Fruit fly (Drosophila melanogaster): ENCODE data around the gene DopEcR.

Gene DopEcR

dm6 chr3L:4397874-4398273 is 17.7 kb upstream of the DopEcR start:
- TF ChIP-seq psq (optimal IDR thresholded peaks at IDR 0.05) = no peak
- no peak for TF ChIP-seq ttk (optimal IDR thresholded peaks at IDR 0.05)
- TF ChIP-seq h (optimal IDR thresholded peaks at IDR 0.05) = no peak
- no peak for TF ChIP-seq Sin3A (optimal IDR thresholded peaks at IDR 0.05)
- no peak for TF ChIP-seq Myc (optimal IDR thresholded peaks at IDR 0.05)
- no peak for TF ChIP-seq insv (optimal IDR thresholded peaks at IDR 0.05)

DNA sequence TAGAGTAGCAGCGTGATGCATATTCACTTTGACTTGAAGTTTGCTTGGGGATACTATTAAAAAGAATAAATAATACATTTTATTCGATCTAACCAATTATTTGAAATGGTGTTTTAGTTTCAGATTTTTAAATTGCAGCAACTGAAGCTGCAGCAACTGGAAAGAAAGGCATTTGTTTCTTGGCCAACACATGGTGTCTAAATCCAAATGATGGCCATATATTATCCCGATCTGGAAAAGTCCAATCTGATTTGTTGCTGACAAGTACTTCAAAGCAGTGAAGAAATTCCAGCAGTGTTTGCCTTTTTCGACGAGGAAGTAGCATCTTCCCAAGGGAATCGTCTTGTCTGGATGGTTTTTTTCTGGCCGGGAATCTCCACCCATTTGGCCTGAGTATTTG is 16.9 kb upstream of the DopEcR start:
- no peak for TF ChIP-seq Sin3A (optimal IDR thresholded peaks at IDR 0.05)
- TF ChIP-seq Myc (optimal IDR thresholded peaks at IDR 0.05) = no peak
- TF ChIP-seq insv (optimal IDR thresholded peaks at IDR 0.05) = no peak
- no peak for TF ChIP-seq psq (optimal IDR thresholded peaks at IDR 0.05)
- no peak for TF ChIP-seq h (optimal IDR thresholded peaks at IDR 0.05)
- TF ChIP-seq ttk (optimal IDR thresholded peaks at IDR 0.05) = no peak

DNA sequence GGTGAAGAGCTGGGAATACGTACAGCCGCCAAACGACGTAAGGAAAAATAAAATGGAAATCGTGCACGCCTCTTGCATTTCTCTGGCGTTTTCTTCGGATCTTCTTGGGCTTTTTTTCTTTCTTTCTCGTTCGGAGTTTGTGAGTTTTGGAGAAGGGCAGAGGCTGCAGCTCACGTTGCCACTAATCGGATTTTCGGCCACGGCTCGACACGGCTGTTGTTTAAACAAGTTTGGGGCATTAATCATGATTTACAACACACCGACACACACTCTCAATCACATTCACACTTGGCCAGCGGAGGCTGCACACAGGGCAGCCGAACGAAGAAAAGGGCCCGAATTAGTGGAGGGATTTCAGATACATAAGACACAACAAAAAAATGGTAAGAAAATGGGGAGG is 16.2 kb upstream of the DopEcR start:
- TF ChIP-seq psq (optimal IDR thresholded peaks at IDR 0.05) = no peak
- no peak for TF ChIP-seq h (optimal IDR thresholded peaks at IDR 0.05)
- no peak for TF ChIP-seq ttk (optimal IDR thresholded peaks at IDR 0.05)
- no peak for TF ChIP-seq Myc (optimal IDR thresholded peaks at IDR 0.05)
- no peak for TF ChIP-seq insv (optimal IDR thresholded peaks at IDR 0.05)
- no peak for TF ChIP-seq Sin3A (optimal IDR thresholded peaks at IDR 0.05)

DNA sequence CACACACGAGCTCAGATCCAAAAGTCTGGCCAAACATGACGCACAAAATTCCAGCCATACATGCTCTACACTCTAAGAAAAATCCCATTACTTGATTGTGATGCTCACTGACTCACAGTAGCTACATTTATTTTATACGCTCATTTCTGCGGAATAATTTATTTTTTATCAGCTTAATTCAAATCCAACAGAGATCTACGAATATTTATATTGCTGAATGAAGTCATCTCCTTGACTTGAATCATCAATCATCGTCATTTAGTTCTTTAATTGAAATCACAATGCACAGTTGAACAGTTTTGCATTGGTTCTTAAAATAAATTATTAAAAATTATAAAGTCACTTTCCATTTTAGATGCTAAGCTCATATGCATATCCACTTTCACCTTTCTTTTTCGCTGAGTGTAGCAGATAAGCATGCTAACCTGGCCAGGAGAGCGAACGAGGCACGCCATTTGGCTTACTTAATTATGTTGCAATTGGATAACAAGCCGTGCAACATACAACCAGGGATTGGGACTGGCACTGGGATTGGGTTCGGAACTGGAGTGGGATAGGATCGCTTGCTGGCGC is 15.4 kb upstream of the DopEcR start:
- TF ChIP-seq h (optimal IDR thresholded peaks at IDR 0.05) (no peak), insv (optimal IDR thresholded peaks at IDR 0.05) (no peak)

- TF ChIP-seq ttk (optimal IDR thresholded peaks at IDR 0.05) (no peak), insv (optimal IDR thresholded peaks at IDR 0.05) (no peak), Sin3A (optimal IDR thresholded peaks at IDR 0.05) (no peak), psq (optimal IDR thresholded peaks at IDR 0.05) (no peak), Myc (optimal IDR thresholded peaks at IDR 0.05) (no peak), h (optimal IDR thresholded peaks at IDR 0.05) (no peak)
Measured at dm6 chr3L:4393642-4394041, 13.5 kb upstream of the DopEcR start.

- TF ChIP-seq psq (optimal IDR thresholded peaks at IDR 0.05) (no peak), insv (optimal IDR thresholded peaks at IDR 0.05) (no peak), ttk (optimal IDR thresholded peaks at IDR 0.05) (no peak), h (optimal IDR thresholded peaks at IDR 0.05) (no peak), Myc (optimal IDR thresholded peaks at IDR 0.05) (no peak), Sin3A (optimal IDR thresholded peaks at IDR 0.05) (no peak)
Measured at dm6 chr3L:4392851-4393250, 12.7 kb upstream of the DopEcR start.

DNA sequence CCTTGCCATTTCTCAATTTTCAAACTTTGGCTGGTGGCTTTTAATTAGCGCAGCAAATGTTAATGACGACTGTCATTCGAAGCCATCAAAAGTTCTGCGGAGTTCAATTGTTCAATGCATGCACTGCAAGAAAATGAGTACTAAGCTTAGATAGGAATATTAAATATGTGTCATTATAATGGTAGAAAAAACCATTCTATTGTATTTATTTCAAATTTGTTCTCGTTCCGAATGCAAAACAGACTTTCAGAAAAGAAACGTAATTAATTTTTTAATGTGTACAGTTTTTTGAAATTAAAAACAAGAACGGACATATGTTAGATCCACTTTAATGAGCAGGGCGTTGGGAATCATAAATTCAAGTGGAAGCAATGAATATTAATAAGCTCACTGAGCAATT is 8.9 kb upstream of the DopEcR start:
- no peak for TF ChIP-seq insv (optimal IDR thresholded peaks at IDR 0.05)
- no peak for TF ChIP-seq Sin3A (optimal IDR thresholded peaks at IDR 0.05)
- TF ChIP-seq Myc (optimal IDR thresholded peaks at IDR 0.05) = no peak
- no peak for TF ChIP-seq ttk (optimal IDR thresholded peaks at IDR 0.05)

dm6 chr3L:4388215-4388614 is 8.0 kb upstream of the DopEcR start:
- TF ChIP-seq ttk (optimal IDR thresholded peaks at IDR 0.05) (no peak), insv (optimal IDR thresholded peaks at IDR 0.05) (no peak), h (optimal IDR thresholded peaks at IDR 0.05) (no peak), psq (optimal IDR thresholded peaks at IDR 0.05) (no peak), Myc (optimal IDR thresholded peaks at IDR 0.05) (no peak), Sin3A (optimal IDR thresholded peaks at IDR 0.05) (no peak)

DNA sequence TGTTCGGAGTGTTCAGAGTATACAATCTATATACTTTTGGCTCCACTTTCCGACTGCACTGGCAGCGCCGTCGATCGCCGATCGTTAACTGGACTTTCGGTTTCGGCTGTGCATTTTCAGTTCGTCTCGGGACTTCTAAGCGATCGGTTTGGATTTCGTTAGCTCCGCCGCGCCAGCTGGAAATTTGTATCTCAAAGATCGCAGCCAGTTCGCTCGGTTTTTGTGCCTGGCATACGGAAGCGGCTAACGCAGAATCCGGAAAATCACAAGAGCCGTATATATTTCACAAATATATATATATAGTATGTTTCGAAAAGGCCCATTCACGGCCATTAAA is 4.1 kb upstream of the DopEcR start, which contains the start of gene slow:
TSS of gene slow (plus strand) at position 117 of the 337 bp plus-strand sequence.
- no peak for TF ChIP-seq ttk (optimal IDR thresholded peaks at IDR 0.05)
- TF ChIP-seq h (optimal IDR thresholded peaks at IDR 0.05) = no peak
- TF ChIP-seq Myc (optimal IDR thresholded peaks at IDR 0.05) = no peak
- TF ChIP-seq Sin3A (optimal IDR thresholded peaks at IDR 0.05) = no peak

- TF ChIP-seq h (optimal IDR thresholded peaks at IDR 0.05) (no peak), psq (optimal IDR thresholded peaks at IDR 0.05) (no peak), Myc (optimal IDR thresholded peaks at IDR 0.05) (no peak), insv (optimal IDR thresholded peaks at IDR 0.05) (no peak), Sin3A (optimal IDR thresholded peaks at IDR 0.05) (no peak), ttk (optimal IDR thresholded peaks at IDR 0.05) (no peak)
Measured at dm6 chr3L:4383543-4384325, 3.5 kb upstream of the DopEcR start.

DNA sequence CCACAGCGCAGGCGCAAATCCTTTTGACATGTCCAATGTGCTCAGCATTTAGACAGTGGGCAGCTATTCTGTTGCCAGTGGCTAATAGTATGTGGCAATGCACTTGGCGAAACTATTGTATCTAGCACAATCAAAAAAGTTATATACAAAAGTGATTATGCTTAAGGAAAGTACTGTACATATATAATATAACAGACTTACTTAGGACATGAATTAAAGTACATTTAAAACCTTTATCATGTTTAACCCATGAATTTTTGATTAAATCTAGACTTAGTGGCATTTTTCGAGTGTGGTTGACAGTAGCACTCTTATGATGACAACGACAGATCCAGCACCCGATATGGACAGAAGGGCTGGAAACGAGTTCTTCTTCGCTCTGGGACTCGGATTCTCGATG is 2.9 kb upstream of the DopEcR start:
- TF ChIP-seq h (optimal IDR thresholded peaks at IDR 0.05) (no peak), insv (optimal IDR thresholded peaks at IDR 0.05) (no peak), Sin3A (optimal IDR thresholded peaks at IDR 0.05) (no peak), ttk (optimal IDR thresholded peaks at IDR 0.05) (no peak), psq (optimal IDR thresholded peaks at IDR 0.05) (no peak), Myc (optimal IDR thresholded peaks at IDR 0.05) (no peak)

DNA sequence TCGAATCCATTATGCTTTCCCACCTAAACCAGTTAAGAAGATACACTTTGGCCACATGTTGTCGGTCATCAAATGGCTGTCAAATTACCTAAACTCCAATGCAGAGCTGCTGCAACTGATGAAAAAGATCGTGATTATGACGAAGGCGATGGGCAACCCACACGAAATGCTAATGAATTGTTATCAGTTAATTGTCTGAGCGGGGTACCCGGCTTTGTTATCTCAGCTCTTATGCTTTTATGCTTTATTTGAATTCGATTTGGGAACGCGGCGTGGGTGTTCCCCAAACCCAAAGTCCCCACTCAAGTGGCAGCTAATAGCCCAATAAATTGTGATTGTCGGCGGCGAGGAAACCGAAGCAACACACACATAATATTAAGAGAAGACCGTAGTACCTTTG is 2.4 kb upstream of the DopEcR start:
- TF ChIP-seq ttk (optimal IDR thresholded peaks at IDR 0.05) (no peak), insv (optimal IDR thresholded peaks at IDR 0.05) (no peak), h (optimal IDR thresholded peaks at IDR 0.05) (no peak), psq (optimal IDR thresholded peaks at IDR 0.05) (no peak), Myc (optimal IDR thresholded peaks at IDR 0.05) (no peak), Sin3A (optimal IDR thresholded peaks at IDR 0.05) (no peak)

- TF ChIP-seq Sin3A (optimal IDR thresholded peaks at IDR 0.05) (no peak), insv (optimal IDR thresholded peaks at IDR 0.05) (no peak), psq (optimal IDR thresholded peaks at IDR 0.05) (no peak), Myc (optimal IDR thresholded peaks at IDR 0.05) (no peak), ttk (optimal IDR thresholded peaks at IDR 0.05) (no peak), h (optimal IDR thresholded peaks at IDR 0.05) (no peak)
Measured at dm6 chr3L:4381529-4381928, 1.3 kb upstream of the DopEcR start, which contains the start of gene CG32240. CG32240 (minus strand) TSS chr3L:4381629.

Measured in Kc167 (cell line).